Worm (Caenorhabditis elegans) whole organism, young adult: ENCODE data around the gene F20D6.1.

Experiments used
- B0336.3 ChIP-seq: fragments of 200-800 bp; sonication (Bioruptor generic); IDR thresholded peaks from 2 replicates; pipeline ENCODE4 v1.3.6; 2022; ENCODE audit warnings: missing genetic modification characterization, missing compliant biosample characterization
- D2030.7 ChIP-seq: fragments of 200-800 bp; sonication (Bioruptor generic); IDR thresholded peaks from 2 replicates; pipeline ENCODE4 v1.3.6; 2022; ENCODE audit warnings: missing genetic modification reagents, missing genetic modification characterization, missing compliant biosample characterization
- F22D6.2 ChIP-seq: sonication (generic microtip); optimal IDR thresholded peaks from 2 replicates; lab custom pipeline; 2016; ENCODE audit warnings: mild to moderate bottlenecking, missing genetic modification characterization, missing compliant biosample characterization
- F23B12.7 ChIP-seq: sonication (generic microtip); optimal IDR thresholded peaks from 2 replicates; lab custom pipeline; 2017; ENCODE audit warnings: missing genetic modification characterization, mild to moderate bottlenecking, missing compliant biosample characterization, antibody characterized with exemption, moderate library complexity; ENCODE audit not compliant: insufficient read depth
- F52B5.7 ChIP-seq: sonication (generic microtip); optimal IDR thresholded peaks from 2 replicates; lab custom pipeline; 2016; ENCODE audit warnings: mild to moderate bottlenecking, missing genetic modification characterization, missing compliant biosample characterization
- Y56A3A.18 ChIP-seq: fragments of 200-800 bp; sonication (Bioruptor generic); IDR thresholded peaks from 2 replicates; pipeline ENCODE4 v1.3.6; 2022; ENCODE audit warnings: missing genetic modification reagents, missing genetic modification characterization, missing compliant biosample characterization
- Y67H2A.10 ChIP-seq: fragments of 200-800 bp; sonication (Bioruptor generic); conservative IDR thresholded peaks from 2 replicates; pipeline ENCODE4 v1.3.6; 2022; ENCODE audit warnings: missing genetic modification reagents, missing genetic modification characterization, missing compliant biosample characterization
- Y95B8A.8 ChIP-seq: fragments of 200-800 bp; sonication (Bioruptor generic); IDR thresholded peaks from 2 replicates; pipeline ENCODE4 v1.3.6; 2022; ENCODE audit warnings: missing genetic modification reagents, missing genetic modification characterization, missing compliant biosample characterization
- ama-1 ChIP-seq, 3 experiments: fragments of 150-350 bp in 1 of 3; sonication (generic microtip) in 2 of 3; optimal IDR thresholded peaks; 2 replicates each; lab custom pipeline; 2014 to 2018; ENCODE audit warnings: missing biosample characterization in 2 of 3, missing genetic modification characterization in 2 of 3, missing genetic modification reagents in 2 of 3
- aptf-3 ChIP-seq: fragments of 200-800 bp; sonication (Bioruptor generic); IDR thresholded peaks from 2 replicates; pipeline ENCODE4 v1.3.6; 2022; ENCODE audit warnings: missing genetic modification characterization, missing compliant biosample characterization
- attf-3 ChIP-seq: fragments of 200-800 bp; sonication (Bioruptor generic); conservative IDR thresholded peaks from 2 replicates; pipeline ENCODE4 v1.3.6; 2022; ENCODE audit warnings: missing genetic modification reagents, missing genetic modification characterization, missing compliant biosample characterization
- ccch-3 ChIP-seq: fragments of 200-800 bp; sonication (Bioruptor generic); optimal IDR thresholded peaks from 2 replicates; lab custom pipeline; 2018; ENCODE audit warnings: mild to moderate bottlenecking, missing genetic modification characterization, missing compliant biosample characterization
- cebp-1 ChIP-seq, 2 experiments: fragments of 200-800 bp in 1 of 2; sonication (Bioruptor generic) in 1 of 2; sonication (generic microtip) in 1 of 2; IDR thresholded peaks in 1 of 2; optimal IDR thresholded peaks in 1 of 2; 2 replicates each; pipeline versions ENCODE4 v1.3.6 to Lab custom; 2017 to 2022; ENCODE audit warnings: missing compliant biosample characterization in 2 of 2, missing genetic modification characterization in 2 of 2, mild to moderate bottlenecking in 1 of 2, missing genetic modification reagents in 1 of 2, moderate library complexity in 1 of 2
- ceh-91 ChIP-seq: fragments of 200-800 bp; sonication (Bioruptor generic); IDR thresholded peaks from 2 replicates; pipeline ENCODE4 v1.3.6; 2022; ENCODE audit warnings: missing genetic modification reagents, missing genetic modification characterization, missing compliant biosample characterization
- dpl-1 ChIP-seq: fragments of 150-350 bp; optimal IDR thresholded peaks from 2 replicates; lab custom pipeline; 2014; ENCODE audit warnings: missing biosample characterization, missing genetic modification reagents, missing genetic modification characterization
- egl-18 ChIP-seq: fragments of 200-800 bp; sonication (Bioruptor generic); IDR thresholded peaks from 2 replicates; pipeline ENCODE4 v1.3.6; 2022; ENCODE audit warnings: missing genetic modification reagents, missing genetic modification characterization, missing compliant biosample characterization
- egrh-3 ChIP-seq: fragments of 200-800 bp; sonication (Bioruptor generic); IDR thresholded peaks from 2 replicates; pipeline ENCODE4 v1.3.6; 2022; ENCODE audit warnings: missing genetic modification reagents, missing genetic modification characterization, missing compliant biosample characterization
- hmg-1.2 ChIP-seq: fragments of 200-800 bp; sonication (Bioruptor generic); IDR thresholded peaks from 2 replicates; pipeline ENCODE4 v1.3.6; 2022; ENCODE audit warnings: missing genetic modification reagents, missing genetic modification characterization, missing compliant biosample characterization
- let-607 ChIP-seq, 2 experiments: fragments of 200-800 bp in 1 of 2; sonication (Bioruptor generic) in 1 of 2; sonication (generic microtip) in 1 of 2; optimal IDR thresholded peaks; 2 replicates each; lab custom pipeline; 2016 to 2018; ENCODE audit warnings: mild to moderate bottlenecking in 2 of 2, missing compliant biosample characterization in 2 of 2, missing genetic modification characterization in 2 of 2, moderate library complexity in 2 of 2, missing genotype in 1 of 2
- lin-40 ChIP-seq: sonication (generic microtip); optimal IDR thresholded peaks from 2 replicates; lab custom pipeline; 2016; ENCODE audit warnings: missing genetic modification characterization, mild to moderate bottlenecking, missing compliant biosample characterization, missing genotype, missing genetic modification reagents
- lin-54 ChIP-seq: fragments of 200-800 bp; sonication (Bioruptor generic); optimal IDR thresholded peaks from 2 replicates; lab custom pipeline; 2018; ENCODE audit warnings: mild to moderate bottlenecking, missing genetic modification characterization, missing compliant biosample characterization
- lir-1 ChIP-seq: fragments of 200-800 bp; sonication (Bioruptor generic); conservative IDR thresholded peaks from 2 replicates; pipeline ENCODE4 v1.3.6; 2022; ENCODE audit warnings: missing genetic modification reagents, missing genetic modification characterization, missing compliant biosample characterization
- lsy-27 ChIP-seq: sonication (generic microtip); optimal IDR thresholded peaks from 2 replicates; lab custom pipeline; 2017; ENCODE audit warnings: missing genetic modification characterization, mild to moderate bottlenecking, missing compliant biosample characterization, antibody characterized with exemption, missing genotype, borderline replicate concordance; ENCODE audit not compliant: insufficient read depth
- mcd-1 ChIP-seq: fragments of 200-800 bp; sonication (Bioruptor generic); IDR thresholded peaks from 2 replicates; pipeline ENCODE4 v1.3.6; 2022; ENCODE audit warnings: missing genetic modification reagents, missing genetic modification characterization, missing compliant biosample characterization
- mxl-1 ChIP-seq: sonication (generic microtip); optimal IDR thresholded peaks from 2 replicates; lab custom pipeline; 2016; ENCODE audit warnings: missing genetic modification characterization, missing compliant biosample characterization
- nhr-179 ChIP-seq: sonication (generic microtip); optimal IDR thresholded peaks from 2 replicates; lab custom pipeline; 2016; ENCODE audit warnings: mild to moderate bottlenecking, missing genetic modification characterization, missing compliant biosample characterization
- nhr-80 ChIP-seq: sonication (generic microtip); optimal IDR thresholded peaks from 2 replicates; lab custom pipeline; 2016; ENCODE audit warnings: missing genetic modification characterization, missing compliant biosample characterization
- repo-1 ChIP-seq: sonication (generic microtip); optimal IDR thresholded peaks from 2 replicates; lab custom pipeline; 2017; ENCODE audit warnings: mild to moderate bottlenecking, missing genetic modification characterization, missing compliant biosample characterization
- sdz-38 ChIP-seq: sonication (generic microtip); optimal IDR thresholded peaks from 2 replicates; lab custom pipeline; 2016; ENCODE audit warnings: missing genotype, missing genetic modification characterization, missing compliant biosample characterization
- tbp1 ChIP-seq: fragments of 200-800 bp; sonication (Bioruptor generic); optimal IDR thresholded peaks from 2 replicates; lab custom pipeline; 2018; ENCODE audit warnings: mild to moderate bottlenecking, missing genetic modification characterization, missing compliant biosample characterization
- tbx-9 ChIP-seq: sonication (generic microtip); optimal IDR thresholded peaks from 2 replicates; lab custom pipeline; 2016; ENCODE audit warnings: borderline replicate concordance, missing genetic modification characterization, inconsistent platforms, missing compliant biosample characterization
- xnd-1 ChIP-seq: sonication (generic microtip); optimal IDR thresholded peaks from 2 replicates; lab custom pipeline; 2016; ENCODE audit warnings: missing genotype, missing genetic modification reagents, missing genetic modification characterization, missing compliant biosample characterization
- ztf-25 ChIP-seq: fragments of 200-800 bp; sonication (Bioruptor generic); IDR thresholded peaks from 2 replicates; pipeline ENCODE4 v1.3.6; 2022; ENCODE audit warnings: missing genetic modification reagents, missing genetic modification characterization, missing compliant biosample characterization

Gene F20D6.1

ce11 chrV:8178914-8179542 lies 11.5 kb upstream of the F20D6.1 start, which contains the start of gene srp-7 (continued):
- no peak for TF ChIP-seq ama-1 (optimal IDR thresholded peaks at IDR 0.05; lab: Kevin White, UChicago)
- TF ChIP-seq ama-1 (GFP tag; optimal IDR thresholded peaks at IDR 0.05; lab: Kevin White, UChicago): no peak
- TF ChIP-seq hmg-1.2 (GFP tag; lab: Robert Waterston, UW): peak; percentile 70; the same call in 1 of the 2 replicates
- TF ChIP-seq Y67H2A.10 (GFP tag; lab: Robert Waterston, UW): 0 out of 2 replicates have a peak, but pooled peaks have one; percentile 24
- TF ChIP-seq lin-40: peak; percentile 31
- no peak for TF ChIP-seq F52B5.7 (tag; lab: Kevin White, UChicago)
- TF ChIP-seq dpl-1 (GFP tag; lab: Kevin White, UChicago): no peak
- peak; percentile 27 for TF ChIP-seq nhr-80 (tag; lab: Kevin White, UChicago)
- TF ChIP-seq egrh-3 (GFP tag; lab: Robert Waterston, UW): peak; percentile 33; the same call in 1 of the 2 replicates
- TF ChIP-seq ztf-25 (GFP tag; lab: Robert Waterston, UW): 0 out of 2 replicates have a peak, but pooled peaks have one; percentile 44
- peak; percentile 60 for TF ChIP-seq attf-3 (GFP tag; lab: Robert Waterston, UW)

ce11 chrV:8180745-8181144 lies 9.8 kb upstream of the F20D6.1 start:
- TF ChIP-seq mcd-1: peak; percentile 64; the same call in 1 of the 2 replicates

- TF ChIP-seq tbp1 (GFP tag; lab: Kevin White, UChicago) (no peak), D2030.7 (GFP tag; lab: Robert Waterston, UW) (no peak), cebp-1 (GFP tag; IDR thresholded peaks at IDR 0.05; lab: Robert Waterston, UW) (peak; percentile 59; the same call in 1 of the 2 replicates), cebp-1 (tag; optimal IDR thresholded peaks at IDR 0.05; lab: Kevin White, UChicago) (no peak)
These were observed 7.1 kb upstream of the F20D6.1 start, which contains the start of gene srp-8 for ce11 chrV:8183384-8183783. TSS of gene srp-8 (plus strand) at chrV:8183684.

ce11 chrV:8185737-8186136 lies 4.8 kb upstream of the F20D6.1 start, which contains the start of gene F20D6.2:
TSS of gene F20D6.2 (plus strand) at chrV:8186037.
- TF ChIP-seq F22D6.2 (tag; lab: Kevin White, UChicago) (no peak), hmg-1.2 (GFP tag; lab: Robert Waterston, UW) (no peak)

ce11 chrV:8188421-8188820 lies 2.1 kb upstream of the F20D6.1 start, which contains the start of gene F20D6.15:
TSS of gene F20D6.15 (minus strand) at chrV:8188467.
- no peak for TF ChIP-seq B0336.3 (GFP tag; lab: Robert Waterston, UW)
- no peak for TF ChIP-seq tbx-9
- TF ChIP-seq Y95B8A.8 (GFP tag; lab: Robert Waterston, UW): no peak
- TF ChIP-seq ccch-3 (GFP tag; lab: Kevin White, UChicago): no peak
- no peak for TF ChIP-seq xnd-1 (tag; lab: Kevin White, UChicago)
- no peak for TF ChIP-seq mxl-1 (tag; lab: Kevin White, UChicago)
- TF ChIP-seq lsy-27 (tag; lab: Kevin White, UChicago): no peak
- TF ChIP-seq egl-18: no peak
- no peak for TF ChIP-seq ceh-91 (GFP tag; lab: Robert Waterston, UW)
- TF ChIP-seq lin-54 (GFP tag; lab: Kevin White, UChicago): no peak
- no peak for TF ChIP-seq lir-1 (GFP tag; lab: Robert Waterston, UW)
- no peak for TF ChIP-seq cebp-1 (GFP tag; IDR thresholded peaks at IDR 0.05; lab: Robert Waterston, UW)
- no peak for TF ChIP-seq cebp-1 (tag; optimal IDR thresholded peaks at IDR 0.05; lab: Kevin White, UChicago)
- TF ChIP-seq sdz-38: no peak
- TF ChIP-seq nhr-179 (tag; lab: Kevin White, UChicago): no peak
- no peak for TF ChIP-seq let-607 (tag; optimal IDR thresholded peaks at IDR 0.05; lab: Kevin White, UChicago)
- TF ChIP-seq repo-1 (tag; lab: Kevin White, UChicago): no peak
- no peak for TF ChIP-seq Y56A3A.18 (GFP tag; lab: Robert Waterston, UW)
- no peak for TF ChIP-seq F23B12.7
- no peak for TF ChIP-seq aptf-3 (GFP tag; lab: Robert Waterston, UW)
